Worm (Caenorhabditis elegans) whole organism, L3 larva: Measurements from ENCODE around the gene F46G11.4.

ENCODE experiments used
- ceh-82 ChIP-seq: fragments of 150-350 bp; optimal IDR thresholded peaks from 2 replicates; lab custom pipeline; 2014; ENCODE audit warnings: missing biosample characterization, missing genetic modification characterization
- elt-3 ChIP-seq, 3 experiments: fragments of 150-350 bp in 1 of 3; sonication (generic microtip) in 2 of 3; optimal IDR thresholded peaks; 2 replicates in 2 of 3; 4 replicates in 1 of 3; lab custom pipeline; 2014 to 2017; ENCODE audit warnings: missing biosample characterization in 3 of 3, missing genetic modification characterization in 3 of 3
- eor-1 ChIP-seq, 2 experiments: fragments of 150-350 bp; optimal IDR thresholded peaks; 2 replicates each; lab custom pipeline; 2014 to 2018; ENCODE audit warnings: missing biosample characterization in 2 of 2, missing genetic modification characterization in 2 of 2
- jun-1 ChIP-seq: fragments of 150-350 bp; optimal IDR thresholded peaks from 2 replicates; lab custom pipeline; 2014; ENCODE audit warnings: missing biosample characterization, missing genetic modification reagents, missing genetic modification characterization
- nhr-28 ChIP-seq: fragments of 150-350 bp; optimal IDR thresholded peaks from 2 replicates; lab custom pipeline; 2014; ENCODE audit warnings: missing biosample characterization, missing genetic modification characterization
- pha-4 ChIP-seq: fragments of 150-350 bp; optimal IDR thresholded peaks from 2 replicates; lab custom pipeline; 2014; ENCODE audit warnings: missing biosample characterization, missing genetic modification reagents, missing genetic modification characterization
- snpc-4 ChIP-seq: fragments of 150-350 bp; optimal IDR thresholded peaks from 2 replicates; lab custom pipeline; 2014; ENCODE audit warnings: missing biosample characterization, missing genetic modification characterization
- unc-39 ChIP-seq: sonication (generic microtip); optimal IDR thresholded peaks from 4 replicates; lab custom pipeline; 2017; ENCODE audit warnings: missing biosample characterization, missing genetic modification characterization

DNA sequence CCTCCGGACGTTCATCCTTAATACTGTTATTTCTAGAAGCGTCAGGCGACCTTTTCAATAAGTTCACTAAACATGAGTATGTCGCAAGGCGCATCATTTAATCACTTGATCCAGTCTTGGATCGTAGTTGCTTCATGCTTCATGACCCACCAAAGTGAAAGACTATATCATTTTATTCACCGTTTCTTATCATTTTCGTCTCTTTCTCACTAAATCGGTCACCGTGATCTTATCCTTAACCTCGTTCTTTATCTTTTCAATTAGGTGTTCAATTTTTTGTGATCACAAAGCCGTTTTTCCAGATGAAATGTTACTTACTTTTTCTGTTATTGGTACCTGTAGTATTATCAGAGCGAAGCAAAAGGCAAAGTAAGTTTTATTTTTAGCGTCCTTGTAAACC, 10.7 kb downstream of the F46G11.4 start, which contains the start of gene F46G11.2:
- no peak for TF ChIP-seq pha-4 (tag; lab: Kevin White, UChicago)
- TF ChIP-seq snpc-4 (tag; lab: Kevin White, UChicago) = no peak
- no peak for TF ChIP-seq elt-3 (tag; optimal IDR thresholded peaks at IDR 0.05; lab: Kevin White, UChicago)
- TF ChIP-seq unc-39 (tag; lab: Kevin White, UChicago) = no peak
- TF ChIP-seq nhr-28 = no peak
- TF ChIP-seq ceh-82 (tag; lab: Kevin White, UChicago) = no peak
- no peak for TF ChIP-seq eor-1 (tag; optimal IDR thresholded peaks at IDR 0.05; lab: Kevin White, UChicago)
- TF ChIP-seq jun-1 (tag; lab: Kevin White, UChicago) = no peak
